Worm (Caenorhabditis elegans): Measurements from ENCODE around the gene Y54E2A.4.

The Y54E2A.4 gene

DNA sequence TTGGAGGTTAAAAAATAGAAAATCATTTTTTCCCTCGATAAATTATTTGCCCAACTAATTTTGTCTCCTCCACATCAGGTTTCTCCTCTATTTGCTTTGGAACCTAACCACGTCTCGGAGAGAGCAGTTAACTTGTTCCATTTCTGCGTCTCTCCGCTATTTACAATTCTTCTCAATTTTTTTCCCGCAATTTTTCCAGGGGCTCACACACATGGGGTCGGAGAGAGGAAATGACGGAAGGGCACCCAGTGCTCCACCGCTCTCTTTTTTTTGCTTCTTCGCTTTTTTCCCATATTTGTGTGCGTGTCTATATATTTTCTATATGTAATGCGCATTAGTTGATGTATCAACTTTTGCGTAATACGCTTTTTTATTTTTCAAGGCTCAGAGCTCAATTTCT lies 56.2 kb downstream of the Y54E2A.4 start:
- TF ChIP-seq W03F9.2 (tag; optimal IDR thresholded peaks at IDR 0.05) (no peak), dao-5 (tag; optimal IDR thresholded peaks at IDR 0.05) (no peak), him-1 (tag; optimal IDR thresholded peaks at IDR 0.05) (no peak)

DNA sequence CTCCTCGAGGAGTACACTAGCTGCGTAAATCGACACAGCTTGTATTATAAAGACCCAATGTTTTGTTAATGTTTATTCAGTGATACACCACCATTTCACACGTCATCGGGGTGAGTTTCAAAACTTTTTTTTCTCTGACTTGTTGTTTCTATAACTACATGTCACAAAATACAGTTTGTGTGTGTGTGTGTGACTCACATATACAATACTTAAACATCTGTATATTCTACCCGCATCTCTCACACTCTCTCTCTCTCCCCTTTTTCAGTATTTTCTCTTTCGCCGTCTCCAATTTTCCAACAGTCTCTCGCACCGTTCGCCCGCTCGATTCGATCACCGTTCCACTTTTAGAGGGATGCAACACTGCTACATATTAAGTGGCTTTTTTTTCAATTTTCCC lies 57.0 kb downstream of the Y54E2A.4 start:
- TF ChIP-seq him-1 (tag; optimal IDR thresholded peaks at IDR 0.05) = no peak
- no peak for TF ChIP-seq dao-5 (tag; optimal IDR thresholded peaks at IDR 0.05)
- no peak for TF ChIP-seq W03F9.2 (tag; optimal IDR thresholded peaks at IDR 0.05)

DNA sequence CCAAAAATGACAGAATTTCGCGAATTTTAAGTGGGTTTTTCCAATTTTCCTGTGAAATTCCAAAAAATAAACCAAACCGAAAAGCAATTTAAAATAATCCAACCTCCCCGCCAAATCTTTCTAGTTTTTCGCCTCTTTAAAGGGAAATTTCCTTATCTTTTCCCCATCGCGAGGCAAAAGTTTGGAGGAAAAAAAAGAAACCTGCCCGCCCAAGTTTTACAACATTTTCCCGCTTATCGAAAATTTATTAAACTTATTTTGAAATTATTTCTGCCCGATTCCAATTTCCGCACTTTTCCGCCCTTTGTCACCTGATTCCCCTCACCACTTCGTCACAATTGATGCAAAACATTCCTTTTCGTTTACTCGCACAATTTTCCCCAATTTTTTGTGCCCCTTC lies 57.8 kb downstream of the Y54E2A.4 start, which contains the start of gene osta-3:
Gene osta-3 (plus strand): TSS at position 301 of the 400 bp plus-strand sequence.
- TF ChIP-seq him-1 (tag; optimal IDR thresholded peaks at IDR 0.05) (no peak), dao-5 (tag; optimal IDR thresholded peaks at IDR 0.05) (no peak), W03F9.2 (tag; optimal IDR thresholded peaks at IDR 0.05) (no peak)

DNA sequence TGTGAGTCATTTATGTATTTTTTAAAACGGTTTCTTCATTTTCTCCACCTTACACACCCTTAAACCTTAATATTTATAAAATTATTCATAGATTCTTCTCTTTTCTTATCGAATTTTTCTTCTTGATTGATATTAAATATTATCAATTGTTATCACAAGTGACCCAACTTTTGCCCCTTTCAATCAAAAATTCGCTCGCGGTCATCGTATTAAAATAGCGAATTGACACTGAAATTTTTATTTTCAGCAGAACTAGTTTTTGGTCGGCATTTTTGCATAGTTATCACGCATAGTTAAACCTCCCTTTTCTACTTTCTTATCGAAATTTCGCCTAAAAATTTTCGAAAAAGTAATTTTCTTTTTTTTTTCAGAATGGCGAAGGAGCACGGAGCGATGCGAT lies 58.2 kb downstream of the Y54E2A.4 start:
- TF ChIP-seq dao-5 (tag; optimal IDR thresholded peaks at IDR 0.05) (no peak), him-1 (tag; optimal IDR thresholded peaks at IDR 0.05) (no peak), W03F9.2 (tag; optimal IDR thresholded peaks at IDR 0.05) (no peak)

DNA sequence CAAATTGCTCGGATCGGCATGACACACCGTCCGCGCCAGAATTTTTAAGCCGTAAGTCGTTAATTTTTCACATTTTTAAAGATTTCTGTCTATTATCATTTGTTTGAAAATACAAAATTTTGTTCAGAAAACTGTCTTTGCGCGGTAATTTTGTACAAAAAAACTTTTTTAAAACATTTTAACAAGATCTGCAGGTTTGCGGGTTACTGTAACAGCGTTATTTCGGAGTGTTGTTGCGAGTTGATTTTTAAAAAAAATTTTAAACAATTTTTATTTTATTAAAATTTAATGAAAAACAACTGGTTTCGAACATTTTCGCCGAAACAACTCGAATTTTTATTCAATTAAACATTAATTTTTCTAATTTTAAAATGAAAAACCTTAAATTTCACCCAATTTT lies 58.7 kb downstream of the Y54E2A.4 start:
- TF ChIP-seq W03F9.2 (tag; optimal IDR thresholded peaks at IDR 0.05) (no peak), him-1 (tag; optimal IDR thresholded peaks at IDR 0.05) (no peak), dao-5 (tag; optimal IDR thresholded peaks at IDR 0.05) (no peak)

DNA sequence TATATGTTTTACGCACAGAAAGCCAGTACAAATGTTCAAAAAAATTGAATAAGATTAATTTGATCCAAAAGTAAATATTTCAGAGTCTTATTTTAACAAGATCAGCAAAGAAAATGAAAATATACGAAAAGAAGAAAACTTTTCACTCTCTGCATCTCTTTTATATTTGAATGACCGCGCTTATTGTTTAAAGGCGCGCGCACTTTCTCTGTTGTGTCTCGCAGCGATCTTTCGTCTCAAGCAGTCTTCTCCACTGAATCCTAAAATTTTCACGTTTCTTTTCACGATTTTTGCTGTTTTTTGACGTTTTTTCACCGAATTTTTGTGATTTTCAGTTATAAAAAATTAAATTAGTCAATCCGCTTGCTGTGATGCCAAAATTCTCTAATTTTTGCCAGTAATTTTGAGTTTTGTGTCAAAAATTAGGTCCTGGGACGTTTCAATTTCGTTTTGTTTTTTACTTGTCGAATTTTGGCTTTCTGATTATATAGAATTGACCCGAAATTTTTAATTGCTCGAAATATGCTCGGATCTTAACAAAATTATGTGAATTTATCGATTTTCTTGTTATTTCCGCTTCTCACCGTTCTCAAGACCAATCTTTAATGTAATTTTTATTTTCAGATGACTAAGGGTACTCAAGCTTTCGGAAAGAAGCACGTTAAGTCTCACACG lies 60.6 kb downstream of the Y54E2A.4 start, which contains the start of gene W01D2.1:
Gene W01D2.1 (plus strand): TSS at position 625 of the 675 bp plus-strand sequence.
- TF ChIP-seq W03F9.2 (tag; optimal IDR thresholded peaks at IDR 0.05) (peak; percentile 24), dao-5 (tag; optimal IDR thresholded peaks at IDR 0.05) (no peak)

DNA sequence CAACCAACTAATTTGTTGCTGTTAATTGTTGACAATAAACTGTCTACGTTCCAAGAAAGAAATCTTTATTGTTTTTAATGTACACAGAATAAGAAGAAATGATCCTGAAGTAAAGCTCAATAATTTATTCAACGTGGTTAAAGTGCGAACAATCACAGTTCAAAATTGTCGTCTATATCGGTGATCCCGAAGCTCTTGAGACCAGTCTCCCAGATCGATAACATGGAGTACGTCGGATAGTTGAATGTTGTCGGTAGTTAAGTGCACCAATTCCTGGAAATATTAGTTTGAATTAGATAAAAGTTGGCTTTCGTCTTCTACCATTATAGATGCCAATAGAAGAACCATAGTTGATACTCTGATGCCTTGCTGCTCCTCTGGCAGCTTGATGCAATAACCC lies 61.7 kb downstream of the Y54E2A.4 start:
- TF ChIP-seq W03F9.2 (tag; optimal IDR thresholded peaks at IDR 0.05) (no peak), him-1 (tag; optimal IDR thresholded peaks at IDR 0.05) (no peak), dao-5 (tag; optimal IDR thresholded peaks at IDR 0.05) (no peak)

DNA sequence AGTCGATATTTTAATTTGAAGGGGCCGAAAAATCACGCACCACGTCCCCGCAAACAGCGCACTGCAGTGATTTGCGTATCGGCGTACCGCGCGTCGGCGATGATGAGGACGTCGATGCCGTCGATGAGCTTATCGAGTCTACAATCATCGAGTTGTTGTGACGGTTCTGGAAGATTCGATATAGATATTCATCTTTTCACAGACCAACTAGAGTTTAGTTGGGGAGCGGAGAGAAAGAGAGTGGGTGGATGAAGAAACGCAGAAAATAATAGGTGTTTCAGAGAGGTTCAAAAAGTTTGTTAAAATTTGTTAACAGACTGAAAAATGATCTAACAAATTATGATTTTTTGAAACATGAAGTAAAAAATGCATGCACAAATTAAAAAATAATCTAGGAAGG lies 64.0 kb downstream of the Y54E2A.4 start, which contains the start of gene nhr-61:
Gene nhr-61 (minus strand): TSS at position 168 of the 400 bp plus-strand sequence.
- no peak for TF ChIP-seq W03F9.2 (tag; optimal IDR thresholded peaks at IDR 0.05)
- no peak for TF ChIP-seq dao-5 (tag; optimal IDR thresholded peaks at IDR 0.05)
- TF ChIP-seq him-1 (tag; optimal IDR thresholded peaks at IDR 0.05) = no peak

DNA sequence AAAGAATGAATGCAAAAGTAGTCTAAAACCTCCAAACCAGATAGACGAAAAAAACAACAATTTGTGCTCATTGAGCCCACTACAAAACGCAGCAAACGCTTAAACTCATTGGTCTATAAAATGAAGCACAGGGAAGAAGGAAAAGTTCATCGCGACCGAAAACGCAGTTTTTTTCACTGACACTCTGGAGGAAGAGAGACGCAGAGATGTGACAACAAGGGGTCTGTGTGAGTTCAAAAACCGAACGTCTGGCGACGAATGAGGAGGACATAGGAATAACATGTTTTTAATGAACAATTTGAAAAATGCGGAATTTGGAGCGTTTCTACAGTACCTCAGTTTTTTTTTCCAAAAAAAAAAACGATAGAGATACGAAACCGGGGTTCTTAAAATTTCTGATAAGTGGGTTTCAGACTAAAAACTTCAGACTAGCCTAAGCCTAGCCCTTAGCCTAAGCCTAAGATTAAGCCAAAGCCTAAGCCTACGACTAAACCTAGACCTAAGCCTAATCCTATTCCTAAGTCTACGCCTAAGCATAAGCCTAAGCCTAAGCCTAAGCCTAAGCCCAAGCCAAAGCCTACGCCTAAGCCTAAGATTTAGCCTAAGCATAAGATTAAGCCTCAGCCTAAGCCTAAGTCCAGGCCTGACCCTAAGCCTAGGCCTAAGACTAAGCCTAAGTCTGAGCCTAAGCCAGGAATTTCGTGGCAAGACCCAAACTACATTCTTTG lies 65.0 kb downstream of the Y54E2A.4 start:
- TF ChIP-seq him-1 (tag; optimal IDR thresholded peaks at IDR 0.05) = no peak
- TF ChIP-seq dao-5 (tag; optimal IDR thresholded peaks at IDR 0.05) = no peak
- no peak for TF ChIP-seq W03F9.2 (tag; optimal IDR thresholded peaks at IDR 0.05)

DNA sequence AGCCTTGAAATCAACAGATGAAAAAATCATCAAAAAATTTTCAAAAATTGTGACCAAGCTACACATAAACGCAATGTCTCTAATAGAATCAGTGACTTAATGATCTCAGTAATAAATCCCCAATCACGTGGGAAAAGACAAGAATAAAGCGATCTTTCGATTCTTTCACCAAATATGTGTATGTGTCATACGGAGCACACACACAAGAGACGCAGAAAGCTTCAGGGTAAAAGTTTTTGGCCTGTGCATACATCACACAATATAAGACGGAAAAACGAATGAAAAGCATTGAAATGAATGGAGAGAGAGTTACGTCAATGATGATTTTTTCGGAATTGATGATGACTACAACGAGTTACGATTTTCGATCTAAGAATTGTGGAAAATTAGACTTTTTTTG lies 66.0 kb downstream of the Y54E2A.4 start:
- TF ChIP-seq W03F9.2 (tag; optimal IDR thresholded peaks at IDR 0.05) (no peak), dao-5 (tag; optimal IDR thresholded peaks at IDR 0.05) (no peak), him-1 (tag; optimal IDR thresholded peaks at IDR 0.05) (no peak)

DNA sequence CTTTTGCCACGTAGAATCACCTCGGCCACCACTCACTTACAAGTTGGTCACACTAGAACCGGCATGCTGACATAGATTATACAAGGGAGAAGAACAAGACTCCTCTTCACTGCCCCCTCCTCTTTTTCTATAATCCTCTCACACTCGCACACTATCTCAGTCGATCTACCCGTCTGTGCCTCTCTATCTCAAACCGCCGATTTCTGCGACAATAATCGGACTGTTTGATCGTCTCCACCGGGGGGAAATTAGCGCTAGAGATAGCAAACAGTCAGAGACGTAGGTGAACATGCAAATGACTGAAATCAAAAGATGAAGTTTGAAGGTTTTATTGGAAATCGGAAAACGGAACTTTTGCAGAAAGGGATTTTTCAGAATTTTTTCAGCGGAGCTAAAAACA lies 68.0 kb downstream of the Y54E2A.4 start:
- no peak for TF ChIP-seq him-1 (tag; optimal IDR thresholded peaks at IDR 0.05)
- no peak for TF ChIP-seq W03F9.2 (tag; optimal IDR thresholded peaks at IDR 0.05)
- no peak for TF ChIP-seq dao-5 (tag; optimal IDR thresholded peaks at IDR 0.05)

DNA sequence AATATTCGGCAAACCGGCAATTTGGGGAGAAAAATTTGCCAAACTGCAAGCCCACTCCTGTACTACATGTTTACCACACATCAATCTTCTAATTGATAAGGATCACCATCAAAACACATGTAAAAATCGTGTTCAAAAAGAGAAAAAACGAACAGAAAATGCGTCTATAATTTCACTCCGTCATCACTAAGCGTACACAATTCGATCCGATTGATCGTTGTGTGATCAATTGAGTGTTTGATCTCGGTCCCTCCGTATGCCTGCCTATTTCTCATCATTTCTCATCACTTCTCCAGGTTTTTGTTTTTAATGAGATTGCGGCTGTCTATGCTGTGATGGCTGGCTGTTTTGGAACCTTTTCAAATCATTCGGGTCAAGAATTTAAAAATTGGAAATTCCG lies 71.0 kb downstream of the Y54E2A.4 start:
- TF ChIP-seq W03F9.2 (tag; optimal IDR thresholded peaks at IDR 0.05) (no peak), dao-5 (tag; optimal IDR thresholded peaks at IDR 0.05) (no peak), him-1 (tag; optimal IDR thresholded peaks at IDR 0.05) (no peak)

Measured in whole organism, L4/young adult.